Worm (Caenorhabditis elegans): ENCODE results near the gene C06G4.4.

- TF ChIP-seq lim-7 (GFP tag; IDR thresholded peaks at IDR 0.05) (no peak), dmd-9 (GFP tag; IDR thresholded peaks at IDR 0.05) (no peak), ama-1 (optimal IDR thresholded peaks at IDR 0.05) (no peak), daf-16 (GFP tag; optimal IDR thresholded peaks at IDR 0.05) (no peak), daf-16 (tag; optimal IDR thresholded peaks at IDR 0.05) (no peak), lin-13 (GFP tag; optimal IDR thresholded peaks at IDR 0.05) (no peak)
These were observed at the start of gene C06G4.4 for ce11 chrIII:7977777-7978176.

Data from whole organism, L4 larva.